Fruit fly (Drosophila melanogaster) whole organism, embryonic: ENCODE data around the gene CG18301.

Experiments used
- Atf-2 ChIP-seq: fragments of 200-800 bp; sonication (Bioruptor generic); optimal IDR thresholded peaks from 2 replicates; lab custom pipeline; 2016; ENCODE audit warnings: missing biosample characterization, missing genetic modification characterization
- Atf6 ChIP-seq: fragments of 200-800 bp; sonication (Bioruptor generic); IDR thresholded peaks from 2 replicates; pipeline ENCODE4 v1.3.6; 2022; ENCODE audit warnings: missing biosample characterization, missing genetic modification characterization
- C15 ChIP-seq: fragments of 200-800 bp; sonication (Bioruptor generic); IDR thresholded peaks from 3 replicates; pipeline ENCODE4 v1.3.6; 2022; ENCODE audit warnings: missing biosample characterization, missing genetic modification characterization
- CG10267 ChIP-seq: fragments of 200-800 bp; sonication (Bioruptor generic); optimal IDR thresholded peaks from 2 replicates; lab custom pipeline; 2018; ENCODE audit warnings: missing biosample characterization, mild to moderate bottlenecking, missing genetic modification characterization, moderate library complexity
- CG10321 ChIP-seq: fragments of 200-800 bp; sonication (Bioruptor generic); IDR thresholded peaks from 2 replicates; pipeline ENCODE4 v1.3.6; 2022; ENCODE audit warnings: missing biosample characterization, missing genetic modification characterization
- CG11085 ChIP-seq: fragments of 200-800 bp; sonication (Bioruptor generic); IDR thresholded peaks from 2 replicates; pipeline ENCODE4 v1.3.6; 2022; ENCODE audit warnings: missing biosample characterization, missing genetic modification characterization
- CG11504 ChIP-seq: fragments of 200-800 bp; sonication (Bioruptor generic); optimal IDR thresholded peaks from 3 replicates; lab custom pipeline; 2019; ENCODE audit warnings: missing biosample characterization, mild to moderate bottlenecking, missing genetic modification characterization, moderate library complexity
- CG11723 ChIP-seq: fragments of 200-800 bp; sonication (Bioruptor generic); optimal IDR thresholded peaks from 2 replicates; lab custom pipeline; 2017; ENCODE audit warnings: missing biosample characterization, mild to moderate bottlenecking, missing genetic modification characterization
- CG17568 ChIP-seq: fragments of 200-800 bp; sonication (Bioruptor generic); optimal IDR thresholded peaks from 2 replicates; lab custom pipeline; 2018; ENCODE audit warnings: missing biosample characterization, mild to moderate bottlenecking, missing genetic modification characterization, moderate library complexity
- CG2202 ChIP-seq: fragments of 200-800 bp; sonication (Bioruptor generic); optimal IDR thresholded peaks from 2 replicates; lab custom pipeline; 2018; ENCODE audit warnings: missing biosample characterization, mild to moderate bottlenecking, missing genetic modification characterization
- CG2712 ChIP-seq: fragments of 200-800 bp; optimal IDR thresholded peaks from 3 replicates; lab custom pipeline; 2019; ENCODE audit warnings: missing biosample characterization, mild to moderate bottlenecking, missing genetic modification characterization, moderate library complexity
- CG31365 ChIP-seq: fragments of 200-800 bp; sonication (Bioruptor generic); optimal IDR thresholded peaks from 2 replicates; lab custom pipeline; 2018; ENCODE audit warnings: missing biosample characterization, mild to moderate bottlenecking, missing genetic modification characterization
- CG34224 ChIP-seq: fragments of 200-800 bp; sonication (Bioruptor generic); IDR thresholded peaks from 3 replicates; pipeline ENCODE4 v1.3.6; 2022; ENCODE audit warnings: missing biosample characterization, missing genetic modification characterization; ENCODE audit not compliant: partially characterized antibody
- CG4707 ChIP-seq: fragments of 200-800 bp; sonication (Bioruptor generic); optimal IDR thresholded peaks from 2 replicates; lab custom pipeline; 2018; ENCODE audit warnings: missing biosample characterization, mild to moderate bottlenecking, missing genetic modification characterization, moderate library complexity
- CG4820 ChIP-seq: fragments of 200-800 bp; sonication (Bioruptor generic); optimal IDR thresholded peaks from 3 replicates; lab custom pipeline; 2016; ENCODE audit warnings: missing biosample characterization, missing genetic modification characterization
- CG6689 ChIP-seq: fragments of 200-800 bp; sonication (Bioruptor generic); IDR thresholded peaks from 2 replicates; pipeline ENCODE4 v1.3.6; 2022; ENCODE audit warnings: missing biosample characterization, missing genetic modification characterization
- CG6765 ChIP-seq: fragments of 200-800 bp; sonication (Bioruptor generic); optimal IDR thresholded peaks from 3 replicates; lab custom pipeline; 2017; ENCODE audit warnings: missing biosample characterization, mild to moderate bottlenecking, missing genetic modification characterization
- CG6813 ChIP-seq: fragments of 200-800 bp; sonication (Bioruptor generic); optimal IDR thresholded peaks from 2 replicates; lab custom pipeline; 2017; ENCODE audit warnings: missing biosample characterization, missing genetic modification characterization, mild to moderate bottlenecking, moderate library complexity, missing genetic modification reagents
- CG7372 ChIP-seq: fragments of 200-800 bp; sonication (Bioruptor generic); IDR thresholded peaks from 2 replicates; pipeline ENCODE4 v1.3.6; 2022; ENCODE audit warnings: missing biosample characterization, missing genetic modification characterization
- CG7786 ChIP-seq: fragments of 200-800 bp; sonication (Bioruptor generic); optimal IDR thresholded peaks from 2 replicates; lab custom pipeline; 2016; ENCODE audit warnings: missing biosample characterization, missing genetic modification characterization
- CG7928 ChIP-seq: fragments of 200-800 bp; sonication (Bioruptor generic); optimal IDR thresholded peaks from 2 replicates; lab custom pipeline; 2017; ENCODE audit warnings: missing biosample characterization, mild to moderate bottlenecking, missing genetic modification characterization
- CG7987 ChIP-seq: fragments of 200-800 bp; sonication (Bioruptor generic); optimal IDR thresholded peaks from 2 replicates; lab custom pipeline; 2018; ENCODE audit warnings: missing biosample characterization, mild to moderate bottlenecking, missing genetic modification characterization, moderate library complexity
- CG9727 ChIP-seq: fragments of 200-800 bp; sonication (Bioruptor generic); optimal IDR thresholded peaks from 3 replicates; lab custom pipeline; 2017; ENCODE audit warnings: missing biosample characterization, mild to moderate bottlenecking, missing genetic modification characterization
- E2f2 ChIP-seq: fragments of 200-800 bp; sonication (Bioruptor generic); IDR thresholded peaks from 2 replicates; pipeline ENCODE4 v1.3.6; 2022; ENCODE audit warnings: missing biosample characterization, missing genetic modification characterization
- HLHmδ ChIP-seq: fragments of 200-800 bp; sonication (Bioruptor generic); optimal IDR thresholded peaks from 2 replicates; lab custom pipeline; 2018; ENCODE audit warnings: missing biosample characterization, mild to moderate bottlenecking, missing genetic modification characterization, moderate library complexity
- HmgD ChIP-seq: fragments of 200-800 bp; sonication (Bioruptor generic); optimal IDR thresholded peaks from 3 replicates; lab custom pipeline; 2016; ENCODE audit warnings: missing biosample characterization, missing genetic modification characterization
- HmgZ ChIP-seq: fragments of 200-800 bp; sonication (Bioruptor generic); optimal IDR thresholded peaks from 2 replicates; lab custom pipeline; 2018; ENCODE audit warnings: missing biosample characterization, mild to moderate bottlenecking, missing genetic modification characterization
- MBD-R2 ChIP-seq: fragments of 200-800 bp; sonication (Bioruptor generic); IDR thresholded peaks from 2 replicates; pipeline ENCODE4 v1.3.6; 2022; ENCODE audit warnings: missing biosample characterization, missing genetic modification characterization
- Max ChIP-seq: fragments of 200-800 bp; sonication (Bioruptor generic); optimal IDR thresholded peaks from 2 replicates; lab custom pipeline; 2016; ENCODE audit warnings: missing biosample characterization, mild to moderate bottlenecking, missing genetic modification characterization
- Med ChIP-seq: fragments of 200-800 bp; sonication (Bioruptor generic); peaks from one replicate; lab custom pipeline; 2016; ENCODE audit warnings: missing biosample characterization, missing genetic modification characterization, mild to moderate bottlenecking, inconsistent platforms, moderate library complexity
- Nf-YB ChIP-seq: fragments of 200-800 bp; sonication (Bioruptor generic); optimal IDR thresholded peaks from 3 replicates; lab custom pipeline; 2019; ENCODE audit warnings: missing biosample characterization, mild to moderate bottlenecking, missing genetic modification characterization, moderate library complexity
- Tbp ChIP-seq: fragments of >200 bp; optimal IDR thresholded peaks from 2 replicates; lab custom pipeline; 2018; ENCODE audit warnings: missing biosample characterization, missing genetic modification characterization
- YL-1 ChIP-seq: fragments of 200-800 bp; sonication (Bioruptor generic); optimal IDR thresholded peaks from 3 replicates; lab custom pipeline; 2017; ENCODE audit warnings: missing biosample characterization, mild to moderate bottlenecking, missing genetic modification characterization
- bcd ChIP-seq: fragments of 200-800 bp; sonication (Bioruptor generic); optimal IDR thresholded peaks from 2 replicates; lab custom pipeline; 2017; ENCODE audit warnings: missing biosample characterization, mild to moderate bottlenecking, missing genetic modification characterization
- ems ChIP-seq: fragments of 200-800 bp; sonication (Bioruptor generic); optimal IDR thresholded peaks from 3 replicates; lab custom pipeline; 2016; ENCODE audit warnings: missing biosample characterization, missing genetic modification characterization
- kay ChIP-seq: fragments of 200-800 bp; sonication (Bioruptor generic); optimal IDR thresholded peaks from 2 replicates; lab custom pipeline; 2016; ENCODE audit warnings: missing biosample characterization, missing genetic modification characterization
- ken ChIP-seq: fragments of 200-800 bp; sonication (Bioruptor generic); IDR thresholded peaks from 3 replicates; pipeline ENCODE4 v1.3.6; 2022; ENCODE audit warnings: missing biosample characterization, missing genetic modification characterization
- lmd ChIP-seq: fragments of 200-800 bp; sonication (Bioruptor generic); IDR thresholded peaks from 2 replicates; pipeline ENCODE4 v1.3.6; 2022; ENCODE audit warnings: missing biosample characterization, missing genetic modification characterization
- oc ChIP-seq: fragments of 200-800 bp; sonication (Bioruptor generic); optimal IDR thresholded peaks from 2 replicates; lab custom pipeline; 2018; ENCODE audit warnings: missing biosample characterization, mild to moderate bottlenecking, missing genetic modification characterization, moderate library complexity
- onecut ChIP-seq: fragments of 200-800 bp; sonication (Bioruptor generic); IDR thresholded peaks from 2 replicates; pipeline ENCODE4 v1.3.6; 2022; ENCODE audit warnings: missing biosample characterization, missing genetic modification characterization
- peb ChIP-seq: fragments of 200-800 bp; sonication (Bioruptor generic); IDR thresholded peaks from 2 replicates; pipeline ENCODE4 v1.3.6; 2022; ENCODE audit warnings: missing biosample characterization, missing genetic modification characterization
- pnt ChIP-seq: fragments of 200-800 bp; sonication (Bioruptor generic); optimal IDR thresholded peaks from 3 replicates; lab custom pipeline; 2016; ENCODE audit warnings: missing biosample characterization, missing genetic modification characterization
- sens ChIP-seq: fragments of 200-800 bp; sonication (Bioruptor generic); peaks from one replicate; lab custom pipeline; 2016; ENCODE audit warnings: missing biosample characterization, missing genetic modification characterization
- ssp ChIP-seq: fragments of 200-800 bp; sonication (Bioruptor generic); IDR thresholded peaks from 2 replicates; pipeline ENCODE4 v1.3.6; 2022; ENCODE audit warnings: missing biosample characterization, missing genetic modification characterization
- tll ChIP-seq, 2 experiments: fragments of 200-800 bp in 1 of 2; fragments of >200 bp in 1 of 2; sonication (Bioruptor generic) in 1 of 2; optimal IDR thresholded peaks; 2 replicates each; lab custom pipeline; 2017 to 2019; ENCODE audit warnings: missing biosample characterization in 2 of 2, missing genetic modification characterization in 2 of 2, mild to moderate bottlenecking in 1 of 2, moderate library complexity in 1 of 2
- unpg ChIP-seq: fragments of 200-800 bp; sonication (Bioruptor generic); optimal IDR thresholded peaks from 3 replicates; lab custom pipeline; 2018; ENCODE audit warnings: missing biosample characterization, mild to moderate bottlenecking, missing genetic modification characterization, moderate library complexity
- vvl ChIP-seq: fragments of 200-800 bp; sonication (Bioruptor generic); IDR thresholded peaks from 2 replicates; pipeline ENCODE4 v1.3.6; 2022; ENCODE audit warnings: missing biosample characterization, missing genetic modification characterization
- z ChIP-seq: fragments of 200-800 bp; sonication (Bioruptor generic); IDR thresholded peaks from 3 replicates; pipeline ENCODE4 v1.3.6; 2022; ENCODE audit warnings: missing biosample characterization, missing genetic modification characterization

The CG18301 gene

dm6 chr2L:10516470-10517048, 15.1 kb upstream of the CG18301 start (continued):
- TF ChIP-seq pnt (GFP tag; lab: Kevin White, UChicago) (peak; percentile 30), sens (GFP tag; lab: Kevin White, UChicago) (peak; percentile 83), CG6765 (GFP tag; lab: Kevin White, UChicago) (peak; percentile 62), peb (GFP tag; lab: Robert Waterston, UW) (0 out of 2 replicates have a peak, but pooled peaks have one; percentile 11), lmd (GFP tag; lab: Robert Waterston, UW) (peak; percentile 50), ssp (GFP tag; lab: Robert Waterston, UW) (no peak), CG11504 (tag; lab: Kevin White, UChicago) (peak; percentile 31), CG9727 (peak; percentile 54), HmgZ (tag; lab: Kevin White, UChicago) (peak; percentile 49), HLHmδ (GFP tag; lab: Kevin White, UChicago) (no peak), CG11723 (GFP tag; lab: Kevin White, UChicago) (no peak), Atf6 (peak; percentile 71; the same call in 1 of the 2 replicates), CG4820 (GFP tag; lab: Kevin White, UChicago) (no peak), onecut (GFP tag; lab: Robert Waterston, UW) (no peak), CG4707 (GFP tag; lab: Kevin White, UChicago) (no peak), CG10321 (GFP tag; lab: Robert Waterston, UW) (no peak), Atf-2 (no peak), Tbp (GFP tag; lab: Kevin White, UChicago) (no peak), oc (tag; lab: Kevin White, UChicago) (no peak), CG7928 (no peak), CG6813 (GFP tag; lab: Kevin White, UChicago) (peak; percentile 6), CG2202 (tag; lab: Kevin White, UChicago) (no peak), CG17568 (peak; percentile 23), tll (GFP tag; optimal IDR thresholded peaks at IDR 0.05; lab: Kevin White, UChicago) (no peak), C15 (GFP tag; lab: Robert Waterston, UW) (no peak), CG6689 (GFP tag; lab: Robert Waterston, UW) (peak; percentile 36; the same call in 1 of the 2 replicates), bcd (GFP tag; lab: Kevin White, UChicago) (peak; percentile 38), Med (GFP tag; lab: Kevin White, UChicago) (peak; percentile 91), z (GFP tag; lab: Robert Waterston, UW) (peak; percentile 52; the same call in 1 of the 3 replicates), CG11085 (GFP tag; lab: Robert Waterston, UW) (no peak), CG31365 (tag; lab: Kevin White, UChicago) (peak; percentile 17), CG7786 (GFP tag; lab: Kevin White, UChicago) (no peak), Max (GFP tag; lab: Kevin White, UChicago) (peak; percentile 6), CG2712 (tag; lab: Kevin White, UChicago) (no peak), YL-1 (GFP tag; lab: Kevin White, UChicago) (no peak), CG10267 (tag; lab: Kevin White, UChicago) (peak; percentile 10), CG7372 (GFP tag; lab: Robert Waterston, UW) (no peak), unpg (GFP tag; lab: Kevin White, UChicago) (peak; percentile 12), E2f2 (GFP tag; lab: Robert Waterston, UW) (no peak; the same call in none of the 2 replicates), MBD-R2 (peak; percentile 42), ems (no peak), CG34224 (GFP tag; lab: Robert Waterston, UW) (no peak), kay (GFP tag; lab: Kevin White, UChicago) (peak; percentile 26), ken (GFP tag; lab: Robert Waterston, UW) (no peak), vvl (GFP tag; lab: Robert Waterston, UW) (peak; percentile 55), HmgD (GFP tag; lab: Kevin White, UChicago) (peak; percentile 34), Nf-YB (GFP tag; lab: Kevin White, UChicago) (no peak), CG7987 (GFP tag; lab: Kevin White, UChicago) (no peak)
